Worm (Caenorhabditis elegans): ENCODE results near the gene gly-6.

gly-6 gene

ce11 chrIII:4281955-4282618 lies 48.9 kb downstream of the gly-6 start (continued):
- TF ChIP-seq nhr-237 (tag; optimal IDR thresholded peaks at IDR 0.05) (peak; percentile 58), mef-2 (tag; optimal IDR thresholded peaks at IDR 0.05) (peak; percentile 96), rnt-1 (tag; optimal IDR thresholded peaks at IDR 0.05) (peak; percentile 90), egl-13 (tag; optimal IDR thresholded peaks at IDR 0.05) (peak; percentile 100), mdl-1 (tag; optimal IDR thresholded peaks at IDR 0.05) (peak; percentile 65 to 95)

ce11 chrIII:4280215-4281173 lies 50.5 kb downstream of the gly-6 start, which contains the start of gene sup-26:
TSS of gene sup-26 (minus strand) at chrIII:4280224.
- TF ChIP-seq fkh-8 (tag; optimal IDR thresholded peaks at IDR 0.05) (no peak), zip-4 (GFP tag; optimal IDR thresholded peaks at IDR 0.05) (peak; percentile 13), blmp-1 (tag; optimal IDR thresholded peaks at IDR 0.05) (peak; percentile 87), ces-1 (GFP tag; optimal IDR thresholded peaks at IDR 0.05) (no peak), lsy-2 (tag; optimal IDR thresholded peaks at IDR 0.05) (peak in 1 of 2 experiments; percentile 36), unc-98 (GFP tag; IDR thresholded peaks at IDR 0.05) (no peak), sptf-1 (tag; optimal IDR thresholded peaks at IDR 0.05) (no peak), aly-2 (tag; optimal IDR thresholded peaks at IDR 0.05) (no peak), grh-1 (GFP tag; IDR thresholded peaks at IDR 0.05) (0 out of 2 replicates have a peak, but pooled peaks have one; percentile 3), C16A3.4 (tag; optimal IDR thresholded peaks at IDR 0.05) (no peak), ceh-8 (GFP tag; optimal IDR thresholded peaks at IDR 0.05) (no peak), nhr-12 (tag; optimal IDR thresholded peaks at IDR 0.05) (no peak), C34B4.2 (tag; optimal IDR thresholded peaks at IDR 0.05) (no peak), sup-37 (GFP tag; optimal IDR thresholded peaks at IDR 0.05) (peak; percentile 19), pqm-1 (tag; optimal IDR thresholded peaks at IDR 0.05) (no peak), dpl-1 (GFP tag; optimal IDR thresholded peaks at IDR 0.05) (no peak), unc-62 (GFP tag; optimal IDR thresholded peaks at IDR 0.05) (no peak), lir-3 (tag; optimal IDR thresholded peaks at IDR 0.05; ENCODE audit: poor library complexity) (no peak), nhr-20 (tag; optimal IDR thresholded peaks at IDR 0.05) (peak; percentile 24), nhr-84 (tag; optimal IDR thresholded peaks at IDR 0.05) (no peak), isw-1 (GFP tag; IDR thresholded peaks at IDR 0.05) (no peak), nhr-11 (tag; optimal IDR thresholded peaks at IDR 0.05) (no peak), hpl-2 (GFP tag; optimal IDR thresholded peaks at IDR 0.05) (no peak), Y116A8C.19 (tag; optimal IDR thresholded peaks at IDR 0.05; ENCODE audit: borderline replicate concordance) (no peak), sox-4 (tag; optimal IDR thresholded peaks at IDR 0.05) (peak; percentile 0), swsn-7 (tag; optimal IDR thresholded peaks at IDR 0.05) (peak; percentile 49), mef-2 (tag; optimal IDR thresholded peaks at IDR 0.05) (no peak), ama-1 (optimal IDR thresholded peaks at IDR 0.05) (no peak), ceh-82 (tag; optimal IDR thresholded peaks at IDR 0.05) (peak in 1 of 3 experiments; percentile 3), dsc-1 (tag; optimal IDR thresholded peaks at IDR 0.05) (peak; percentile 22), tlp-1 (tag; optimal IDR thresholded peaks at IDR 0.05) (no peak), irx-1 (tag; optimal IDR thresholded peaks at IDR 0.05) (no peak), alr-1 (tag; optimal IDR thresholded peaks at IDR 0.05; ENCODE audit: borderline replicate concordance) (no peak), mdl-1 (tag; optimal IDR thresholded peaks at IDR 0.05) (peak in 1 of 2 experiments; percentile 42), vab-15 (tag; optimal IDR thresholded peaks at IDR 0.05) (no peak), nhr-237 (tag; optimal IDR thresholded peaks at IDR 0.05) (no peak), nhr-28 (tag; optimal IDR thresholded peaks at IDR 0.05) (no peak), rnt-1 (tag; optimal IDR thresholded peaks at IDR 0.05) (peak; percentile 41), fkh-10 (GFP tag; optimal IDR thresholded peaks at IDR 0.05) (no peak), C04F5.9 (tag; optimal IDR thresholded peaks at IDR 0.05) (no peak), fkh-4 (tag; optimal IDR thresholded peaks at IDR 0.05; ENCODE audit: borderline replicate concordance) (no peak), ets-5 (GFP tag; IDR thresholded peaks at IDR 0.05) (no peak), skn-1 (tag; optimal IDR thresholded peaks at IDR 0.05) (no peak), F16B12.6 (tag; optimal IDR thresholded peaks at IDR 0.05) (no peak), lin-39 (tag; optimal IDR thresholded peaks at IDR 0.05) (no peak), nhr-85 (tag) (peak; percentile 90), ceh-63 (GFP tag; optimal IDR thresholded peaks at IDR 0.05) (no peak)
